Fruit fly (Drosophila melanogaster) whole organism, adult: ENCODE results near the gene CG11619.

ENCODE experiments used
- CG11617 ChIP-seq: fragments of 200-800 bp; sonication (Bioruptor generic); optimal IDR thresholded peaks from 2 replicates; lab custom pipeline; 2017; ENCODE audit warnings: mild to moderate bottlenecking, missing biosample characterization, missing genetic modification reagents, missing genetic modification characterization
- CG12768 ChIP-seq: fragments of 200-800 bp; sonication (Bioruptor generic); optimal IDR thresholded peaks from 2 replicates; lab custom pipeline; 2017; ENCODE audit warnings: missing biosample characterization, missing genetic modification characterization, mild to moderate bottlenecking, moderate library complexity, missing genetic modification reagents
- CG14711 ChIP-seq: fragments of 200-800 bp; sonication (Bioruptor generic); optimal IDR thresholded peaks from 2 replicates; lab custom pipeline; 2018; ENCODE audit warnings: missing biosample characterization, mild to moderate bottlenecking, missing genetic modification characterization, moderate library complexity
- CG1620 ChIP-seq: fragments of 200-800 bp; sonication (Bioruptor generic); optimal IDR thresholded peaks from 2 replicates; lab custom pipeline; 2016; ENCODE audit warnings: missing biosample characterization, missing genetic modification characterization
- CG33017 ChIP-seq: fragments of 200-800 bp; sonication (Bioruptor generic); optimal IDR thresholded peaks from 2 replicates; lab custom pipeline; 2018; ENCODE audit warnings: missing biosample characterization, mild to moderate bottlenecking, missing genetic modification characterization, moderate library complexity
- CG5204 ChIP-seq: fragments of 200-800 bp; sonication (Bioruptor generic); optimal IDR thresholded peaks from 2 replicates; lab custom pipeline; 2016; ENCODE audit warnings: missing biosample characterization, missing genetic modification characterization
- CG7045 ChIP-seq: fragments of 200-800 bp; sonication (Bioruptor generic); optimal IDR thresholded peaks from 2 replicates; lab custom pipeline; 2017; ENCODE audit warnings: missing biosample characterization, mild to moderate bottlenecking, missing genetic modification characterization
- CG7101 ChIP-seq: fragments of 200-800 bp; sonication (Bioruptor generic); optimal IDR thresholded peaks from 2 replicates; lab custom pipeline; 2018; ENCODE audit warnings: missing biosample characterization, mild to moderate bottlenecking, missing genetic modification characterization, moderate library complexity
- Clk ChIP-seq: fragments of 200-800 bp; sonication (Bioruptor generic); optimal IDR thresholded peaks from 2 replicates; lab custom pipeline; 2017; ENCODE audit warnings: missing biosample characterization, missing genetic modification characterization
- Crg-1 ChIP-seq: fragments of 200-800 bp; sonication (Bioruptor generic); optimal IDR thresholded peaks from 2 replicates; lab custom pipeline; 2016; ENCODE audit warnings: missing biosample characterization, missing genetic modification characterization
- Hr96 ChIP-seq: fragments of 200-800 bp; sonication (Bioruptor generic); optimal IDR thresholded peaks from 2 replicates; lab custom pipeline; 2016; ENCODE audit warnings: missing biosample characterization, missing genetic modification characterization
- Mnt ChIP-seq: fragments of 200-800 bp; sonication (Bioruptor generic); optimal IDR thresholded peaks from 2 replicates; lab custom pipeline; 2016; ENCODE audit warnings: missing biosample characterization, mild to moderate bottlenecking, missing genetic modification characterization
- bab1 ChIP-seq: fragments of 200-800 bp; sonication (Bioruptor generic); optimal IDR thresholded peaks from 3 replicates; lab custom pipeline; 2019; ENCODE audit warnings: missing biosample characterization, mild to moderate bottlenecking, missing genetic modification characterization, moderate library complexity
- cic ChIP-seq: fragments of 200-800 bp; sonication (Bioruptor generic); optimal IDR thresholded peaks from 2 replicates; lab custom pipeline; 2017; ENCODE audit warnings: missing biosample characterization, mild to moderate bottlenecking, missing genetic modification characterization, moderate library complexity
- cnc ChIP-seq, 2 experiments: fragments of >200 bp; optimal IDR thresholded peaks; 2 replicates each; lab custom pipeline; 2017
- kay ChIP-seq: fragments of 200-800 bp; sonication (Bioruptor generic); peaks from one replicate; lab custom pipeline; 2016; ENCODE audit warnings: missing biosample characterization, missing genetic modification characterization, borderline replicate concordance
- ovo ChIP-seq: fragments of 200-800 bp; sonication (Bioruptor generic); optimal IDR thresholded peaks from 2 replicates; lab custom pipeline; 2016; ENCODE audit warnings: missing biosample characterization, missing genetic modification characterization
- pad ChIP-seq: fragments of 200-800 bp; sonication (Bioruptor generic); optimal IDR thresholded peaks from 3 replicates; lab custom pipeline; 2017; ENCODE audit warnings: missing biosample characterization, missing genetic modification characterization, mild to moderate bottlenecking, moderate library complexity, missing genetic modification reagents
- tj ChIP-seq: fragments of 200-800 bp; sonication (Bioruptor generic); optimal IDR thresholded peaks from 3 replicates; lab custom pipeline; 2017; ENCODE audit warnings: missing biosample characterization, mild to moderate bottlenecking, missing genetic modification characterization, moderate library complexity
- toe ChIP-seq: fragments of 200-800 bp; sonication (Bioruptor generic); optimal IDR thresholded peaks from 2 replicates; lab custom pipeline; 2016; ENCODE audit warnings: missing biosample characterization, missing genetic modification characterization

The CG11619 gene

DNA sequence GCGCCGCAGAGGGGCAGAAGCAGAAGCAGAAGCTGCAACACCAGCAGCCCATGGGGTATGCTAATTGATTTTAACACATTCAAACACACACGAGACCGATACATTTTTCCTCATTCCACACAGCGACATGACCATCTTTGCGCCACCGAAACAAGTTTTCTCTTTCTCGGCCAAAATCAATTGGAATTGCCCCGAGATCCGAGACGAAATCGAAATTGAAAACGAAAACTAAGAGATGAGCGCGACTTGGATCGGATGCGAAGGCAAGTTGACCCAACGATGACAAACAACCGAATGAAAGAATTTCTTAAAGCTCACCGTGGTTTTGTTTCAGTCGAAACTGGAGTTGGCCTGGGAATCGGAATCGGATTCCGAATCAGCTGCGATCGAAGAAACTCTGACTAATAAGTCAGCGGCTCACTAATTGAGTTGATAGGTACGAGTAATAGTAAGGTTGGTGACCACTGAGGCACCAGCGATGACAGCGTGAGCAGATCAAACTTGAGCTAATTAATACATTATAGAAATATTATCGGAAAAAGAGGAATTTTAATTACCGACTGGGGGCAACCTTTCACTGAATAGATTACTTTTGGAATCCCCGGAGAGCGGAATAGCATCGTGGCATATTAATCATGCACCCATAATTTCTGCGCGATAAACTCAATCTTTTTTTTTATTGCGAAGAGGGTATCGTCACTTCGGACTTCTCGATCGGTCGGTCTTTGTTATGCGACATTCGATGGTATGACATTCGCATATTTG is at the start of gene CG11619:
Gene CG11619 (minus strand): TSS at position 269 of the 765 bp plus-strand sequence.
- TF ChIP-seq tj (GFP tag; lab: Kevin White, UChicago) (no peak), CG7101 (no peak)

DNA sequence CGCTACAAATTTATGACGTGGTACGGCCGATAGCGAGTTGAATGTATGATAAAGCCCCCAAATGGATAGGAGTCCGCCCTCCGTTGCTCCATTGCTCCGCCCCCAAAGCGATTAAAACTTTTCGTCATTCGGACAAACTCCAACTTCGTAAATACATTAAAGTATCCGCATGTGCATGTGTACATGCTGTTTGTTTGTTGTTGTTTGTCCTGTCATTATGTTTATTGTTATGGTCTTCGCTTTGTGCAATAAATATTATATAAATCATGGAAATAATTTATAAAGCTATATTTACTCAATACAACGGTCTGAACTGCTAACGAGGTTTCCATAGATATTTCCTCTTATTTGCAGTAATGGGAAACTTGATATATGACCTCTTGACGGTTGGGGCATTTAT is 48.9 kb upstream of the CG11619 start:
- no peak for TF ChIP-seq Crg-1 (GFP tag; lab: Kevin White, UChicago)
- no peak for TF ChIP-seq pad (GFP tag; lab: Kevin White, UChicago)
- no peak for TF ChIP-seq toe
- no peak for TF ChIP-seq CG14711 (tag; lab: Kevin White, UChicago)
- no peak for TF ChIP-seq bab1 (GFP tag; lab: Kevin White, UChicago)
- no peak for TF ChIP-seq CG1620
- no peak for TF ChIP-seq ovo (GFP tag; lab: Kevin White, UChicago)
- TF ChIP-seq cic (GFP tag; lab: Kevin White, UChicago), result no peak
- no peak for TF ChIP-seq cnc (optimal IDR thresholded peaks at IDR 0.05; lab: Kevin White, UChicago)
- no peak for TF ChIP-seq Mnt (GFP tag; lab: Kevin White, UChicago)
- no peak for TF ChIP-seq CG5204 (GFP tag; lab: Kevin White, UChicago)
- no peak for TF ChIP-seq Hr96 (GFP tag; lab: Kevin White, UChicago)
- no peak for TF ChIP-seq CG7045 (GFP tag; lab: Kevin White, UChicago)
- no peak for TF ChIP-seq CG12768 (GFP tag; lab: Kevin White, UChicago)
- no peak for TF ChIP-seq CG33017 (tag; lab: Kevin White, UChicago)
- TF ChIP-seq CG7101, result no peak
- TF ChIP-seq kay (GFP tag; lab: Kevin White, UChicago), result no peak

DNA sequence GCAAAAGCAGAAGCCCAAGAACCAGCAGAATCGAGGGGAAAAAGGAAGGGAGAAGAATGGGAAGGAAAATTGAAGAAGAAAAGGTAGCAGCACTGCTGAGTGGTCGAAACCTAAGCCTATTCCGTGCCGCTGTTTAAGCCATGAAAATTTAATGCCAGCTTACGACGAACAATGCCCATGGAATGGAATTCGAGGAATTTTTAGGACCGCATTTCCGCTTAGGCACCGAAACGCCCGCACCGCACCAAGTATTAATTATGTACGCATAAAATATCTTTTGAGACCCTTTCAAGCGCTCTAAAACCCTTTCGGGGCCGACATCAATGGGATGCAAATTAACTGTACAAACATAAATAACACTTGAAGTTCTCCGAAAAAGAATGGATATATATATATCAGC is 48.0 kb upstream of the CG11619 start:
- TF ChIP-seq Hr96 (GFP tag; lab: Kevin White, UChicago) (no peak), CG1620 (no peak), kay (GFP tag; lab: Kevin White, UChicago) (no peak), CG7101 (no peak), cnc (optimal IDR thresholded peaks at IDR 0.05; lab: Kevin White, UChicago) (no peak), CG12768 (GFP tag; lab: Kevin White, UChicago) (no peak), cic (GFP tag; lab: Kevin White, UChicago) (no peak), Crg-1 (GFP tag; lab: Kevin White, UChicago) (no peak), CG14711 (tag; lab: Kevin White, UChicago) (no peak), tj (GFP tag; lab: Kevin White, UChicago) (no peak), Mnt (GFP tag; lab: Kevin White, UChicago) (no peak), CG33017 (tag; lab: Kevin White, UChicago) (no peak), toe (no peak), pad (GFP tag; lab: Kevin White, UChicago) (no peak), ovo (GFP tag; lab: Kevin White, UChicago) (no peak), Clk (GFP tag; lab: Kevin White, UChicago) (no peak), CG11617 (GFP tag; lab: Kevin White, UChicago) (no peak), CG5204 (GFP tag; lab: Kevin White, UChicago) (no peak), bab1 (GFP tag; lab: Kevin White, UChicago) (no peak)

DNA sequence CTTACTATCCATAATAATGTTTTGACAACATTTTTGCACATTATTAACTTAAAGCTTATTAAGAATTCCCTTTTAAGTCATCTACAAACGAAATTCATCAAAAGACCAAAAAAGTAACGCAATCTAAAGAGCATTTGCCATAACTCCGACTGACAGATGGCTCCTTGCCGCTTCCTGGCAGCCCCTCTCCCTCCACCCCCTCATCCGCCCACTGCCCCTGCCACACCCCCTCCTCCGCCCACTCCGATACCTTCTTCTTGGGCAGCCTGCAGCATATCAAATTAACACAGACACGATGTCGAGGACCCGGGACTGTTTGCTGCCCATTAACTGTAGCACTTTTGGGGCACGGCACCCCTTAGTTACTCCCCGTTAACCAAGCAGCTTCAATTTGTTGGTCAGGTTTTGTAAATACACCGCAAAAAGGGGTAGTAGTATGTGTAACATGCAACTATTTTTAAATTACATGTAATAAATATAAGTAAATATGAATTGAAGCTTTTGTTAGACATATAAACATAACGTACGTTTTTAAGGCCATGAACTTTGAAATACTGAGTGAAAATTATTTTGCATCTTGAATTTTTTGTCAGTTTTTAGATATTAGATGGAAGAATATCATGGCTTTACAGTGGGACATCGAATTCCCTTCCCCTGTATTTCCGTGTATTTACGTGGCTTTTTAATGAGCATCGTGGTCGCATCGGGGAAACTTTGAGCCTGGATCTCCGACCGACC is 47.2 kb upstream of the CG11619 start:
- TF ChIP-seq Clk (GFP tag; lab: Kevin White, UChicago) (no peak), CG11617 (GFP tag; lab: Kevin White, UChicago) (no peak), CG33017 (tag; lab: Kevin White, UChicago) (no peak), ovo (GFP tag; lab: Kevin White, UChicago) (no peak), pad (GFP tag; lab: Kevin White, UChicago) (no peak), tj (GFP tag; lab: Kevin White, UChicago) (no peak), CG12768 (GFP tag; lab: Kevin White, UChicago) (no peak), CG5204 (GFP tag; lab: Kevin White, UChicago) (no peak), CG14711 (tag; lab: Kevin White, UChicago) (no peak), Crg-1 (GFP tag; lab: Kevin White, UChicago) (no peak), CG1620 (no peak), kay (GFP tag; lab: Kevin White, UChicago) (no peak), CG7045 (GFP tag; lab: Kevin White, UChicago) (no peak), Mnt (GFP tag; lab: Kevin White, UChicago) (no peak), cic (GFP tag; lab: Kevin White, UChicago) (no peak)

DNA sequence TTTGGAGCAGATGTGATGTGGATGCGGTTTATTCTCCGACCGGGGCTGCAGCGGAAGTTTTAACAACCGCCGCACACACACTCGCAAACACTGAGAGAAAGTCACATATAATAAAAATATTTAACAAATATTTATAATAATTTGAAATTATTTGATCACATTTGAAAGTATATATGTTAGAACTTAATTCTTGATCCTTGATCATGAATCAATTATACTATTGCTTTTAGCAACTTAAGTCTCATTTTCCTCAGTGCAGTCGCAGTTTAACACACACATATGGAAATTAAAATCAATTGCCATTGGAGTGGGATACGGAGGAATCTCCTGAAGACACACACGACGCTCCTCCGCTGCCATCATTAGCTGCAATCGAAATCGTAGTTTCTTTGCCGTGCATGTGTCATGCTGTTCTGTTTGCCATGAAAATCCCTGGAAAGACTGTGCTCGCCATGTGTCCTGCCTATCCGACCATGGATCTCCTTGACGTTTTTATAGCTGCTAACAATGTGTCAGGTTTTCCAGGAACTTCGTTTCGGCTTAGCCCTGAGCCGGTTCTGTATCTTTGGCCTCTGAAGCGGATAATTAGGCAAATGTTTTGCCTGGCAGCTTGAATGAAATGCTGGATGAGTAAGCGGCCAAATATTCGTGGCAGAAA is 45.2 kb upstream of the CG11619 start:
- TF ChIP-seq CG5204 (GFP tag; lab: Kevin White, UChicago) (no peak), cic (GFP tag; lab: Kevin White, UChicago) (no peak), Hr96 (GFP tag; lab: Kevin White, UChicago) (no peak), toe (no peak), CG14711 (tag; lab: Kevin White, UChicago) (no peak), Mnt (GFP tag; lab: Kevin White, UChicago) (no peak), Clk (GFP tag; lab: Kevin White, UChicago) (no peak), CG1620 (no peak), Crg-1 (GFP tag; lab: Kevin White, UChicago) (no peak), CG7045 (GFP tag; lab: Kevin White, UChicago) (no peak), CG12768 (GFP tag; lab: Kevin White, UChicago) (no peak), CG7101 (no peak), cnc (optimal IDR thresholded peaks at IDR 0.05; lab: Kevin White, UChicago) (no peak), bab1 (GFP tag; lab: Kevin White, UChicago) (no peak), CG33017 (tag; lab: Kevin White, UChicago) (no peak), tj (GFP tag; lab: Kevin White, UChicago) (no peak), kay (GFP tag; lab: Kevin White, UChicago) (no peak)
